Worm (Caenorhabditis elegans): Measurements from ENCODE around the gene dot-1.2.

DNA sequence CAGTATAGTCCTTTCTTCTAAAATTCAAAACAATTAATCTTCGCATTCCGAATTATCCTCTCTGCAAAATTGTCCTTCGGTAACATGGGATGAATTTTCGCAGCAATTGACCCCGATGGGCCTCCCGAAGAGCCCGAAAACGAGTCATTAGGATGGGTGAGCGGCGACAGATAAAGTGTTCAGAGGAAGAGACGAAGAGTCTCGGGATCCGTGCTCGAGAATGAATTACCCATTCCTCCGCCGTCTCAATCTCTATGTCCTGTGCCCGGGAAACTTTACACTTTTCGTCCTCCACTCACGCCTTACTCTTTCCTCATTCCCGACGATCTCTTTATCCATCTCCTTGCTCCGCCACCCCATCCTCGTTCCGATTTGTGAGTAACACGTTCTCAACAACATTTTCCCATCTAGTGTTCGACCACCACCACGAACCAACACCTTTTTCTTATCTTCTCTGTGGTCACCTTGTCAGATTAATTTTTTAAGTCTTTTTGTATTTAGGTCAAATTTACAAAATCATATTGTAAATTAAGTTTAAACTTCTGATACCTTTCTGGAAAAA lies 47.9 kb downstream of the dot-1.2 start:
- TF ChIP-seq ztf-11 (tag; optimal IDR thresholded peaks at IDR 0.05) (no peak), ces-1 (GFP tag; optimal IDR thresholded peaks at IDR 0.05) (no peak), unc-39 (tag; optimal IDR thresholded peaks at IDR 0.05) (no peak), blmp-1 (tag; optimal IDR thresholded peaks at IDR 0.05) (no peak), unc-62 (GFP tag; optimal IDR thresholded peaks at IDR 0.05) (no peak)

Data from whole organism, mixed stage, embryonic.